Fruit fly (Drosophila melanogaster) whole organism, embryonic: ENCODE data around the gene CG8560.

Source experiments
- CG16863 ChIP-seq: fragments of 200-800 bp; sonication (Bioruptor generic); optimal IDR thresholded peaks from 3 replicates; lab custom pipeline; 2016; ENCODE audit warnings: missing biosample characterization, missing genetic modification characterization

Gene CG8560

DNA sequence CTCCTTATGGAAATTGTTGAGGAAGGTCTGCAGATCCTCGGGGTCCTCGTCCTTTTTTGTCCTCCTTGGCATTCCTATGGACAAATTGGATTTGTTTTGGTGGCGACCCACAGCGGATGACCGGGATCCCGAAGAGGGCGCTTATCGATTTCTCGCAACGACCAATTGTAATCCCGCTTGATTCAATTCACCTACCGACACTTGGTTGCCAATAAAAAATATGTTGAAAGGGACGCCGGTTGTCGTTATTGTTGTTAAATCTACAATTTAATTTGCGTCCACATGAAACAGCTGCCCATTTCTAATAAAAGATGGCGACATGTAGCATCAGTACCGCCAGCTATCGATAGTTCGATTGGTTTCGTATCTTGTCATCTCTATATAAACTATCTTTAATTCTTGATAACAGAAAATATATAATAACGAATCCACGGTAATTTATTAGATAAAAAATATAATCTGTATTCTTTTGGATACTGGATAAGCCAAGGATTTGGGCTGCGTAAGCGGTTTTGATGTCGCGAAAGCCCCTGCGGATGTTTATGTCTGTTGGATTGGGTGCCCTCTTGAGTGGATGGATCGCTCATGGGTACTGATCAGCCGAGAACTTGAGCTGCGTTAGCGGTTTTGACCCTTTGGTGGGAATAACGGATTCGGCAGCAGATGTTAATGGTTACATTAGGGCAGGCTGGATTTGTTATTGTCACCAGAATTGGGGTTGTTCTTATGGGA lies 47.4 kb downstream of the CG8560 start, which contains the start of gene CTCF (continued):
- peak; percentile 40 for TF ChIP-seq CG16863 (GFP tag; lab: Kevin White, UChicago)
- TF ChIP-seq, all 482 proteins: peak for 245
